Fruit fly (Drosophila melanogaster) whole organism, wandering third instar larva: ENCODE measurements around the gene CG12123.

Experiments
- Abd-B ChIP-seq: fragments of >200 bp; optimal IDR thresholded peaks from 2 replicates; lab custom pipeline; 2017; ENCODE audit warnings: missing biosample characterization, missing genetic modification characterization
- HLH106 ChIP-seq: fragments of 200-800 bp; optimal IDR thresholded peaks from 3 replicates; lab custom pipeline; 2019; ENCODE audit warnings: missing biosample characterization, mild to moderate bottlenecking, missing genetic modification characterization, moderate library complexity
- Hr78 ChIP-seq: fragments of >200 bp; optimal IDR thresholded peaks from 2 replicates; lab custom pipeline; 2017; ENCODE audit warnings: missing biosample characterization, missing genetic modification characterization
- Hr83 ChIP-seq: fragments of 200-300 bp; sonication (Bioruptor generic); optimal IDR thresholded peaks from 2 replicates; lab custom pipeline; 2016; ENCODE audit warnings: missing biosample characterization, mild to moderate bottlenecking, missing genetic modification characterization, moderate library complexity; ENCODE audit not compliant: poor library complexity, severe bottlenecking
- OdsH ChIP-seq: fragments of 200-800 bp; sonication (Bioruptor generic); optimal IDR thresholded peaks from 2 replicates; lab custom pipeline; 2016; ENCODE audit warnings: missing biosample characterization, mild to moderate bottlenecking, missing genetic modification characterization
- br ChIP-seq: fragments of 200-800 bp; sonication (Bioruptor generic); optimal IDR thresholded peaks from 2 replicates; lab custom pipeline; 2016; ENCODE audit warnings: missing biosample characterization, missing genetic modification characterization
- brk ChIP-seq: fragments of 200-800 bp; sonication (Bioruptor generic); optimal IDR thresholded peaks from 2 replicates; lab custom pipeline; 2016; ENCODE audit warnings: missing biosample characterization, mild to moderate bottlenecking, missing genetic modification characterization
- dsf ChIP-seq: sonication (Bioruptor generic); optimal IDR thresholded peaks from 2 replicates; lab custom pipeline; 2016; ENCODE audit warnings: missing biosample characterization, missing genetic modification characterization, borderline replicate concordance
- fru ChIP-seq: fragments of 200-800 bp; sonication (Bioruptor generic); optimal IDR thresholded peaks from 3 replicates; lab custom pipeline; 2016; ENCODE audit warnings: missing biosample characterization, mild to moderate bottlenecking, missing genetic modification characterization
- jim ChIP-seq: fragments of 175-275, 200-325 bp; sonication (Bioruptor generic); optimal IDR thresholded peaks from 2 replicates; lab custom pipeline; 2016; ENCODE audit warnings: missing biosample characterization, mild to moderate bottlenecking, missing genetic modification characterization
- psq ChIP-seq: fragments of 200-800 bp; sonication (Bioruptor generic); optimal IDR thresholded peaks from 3 replicates; lab custom pipeline; 2017; ENCODE audit warnings: missing biosample characterization, mild to moderate bottlenecking, missing genetic modification characterization, moderate library complexity

dm6 chrX:8460232-8460631 lies 18.1 kb upstream of the CG12123 start:
- TF ChIP-seq fru (GFP tag; lab: Kevin White, UChicago): no peak
- TF ChIP-seq OdsH (GFP tag; lab: Kevin White, UChicago): no peak
- no peak for TF ChIP-seq dsf (GFP tag; lab: Kevin White, UChicago)
- no peak for TF ChIP-seq jim
- TF ChIP-seq Hr78 (GFP tag; lab: Kevin White, UChicago): no peak
- no peak for TF ChIP-seq Abd-B
- TF ChIP-seq HLH106 (tag; lab: Kevin White, UChicago): no peak
- TF ChIP-seq Hr83 (GFP tag; lab: Kevin White, UChicago): no peak
- TF ChIP-seq psq (GFP tag; lab: Kevin White, UChicago): no peak
- no peak for TF ChIP-seq brk (GFP tag; lab: Kevin White, UChicago)
- no peak for TF ChIP-seq br
